Fruit fly (Drosophila melanogaster): ENCODE measurements around the gene CG6431.

The CG6431 gene

dm6 chr2L:10774041-10774440 is 50.0 kb downstream of the CG6431 start:
- TF ChIP-seq OdsH (GFP tag; optimal IDR thresholded peaks at IDR 0.05) (no peak), Dif (GFP tag; optimal IDR thresholded peaks at IDR 0.05; ENCODE audit: partially characterized antibody) (no peak), GATAd (GFP tag; optimal IDR thresholded peaks at IDR 0.05) (no peak), foxo (GFP tag; optimal IDR thresholded peaks at IDR 0.05) (no peak), brk (GFP tag; optimal IDR thresholded peaks at IDR 0.05) (no peak), dmrt93B (GFP tag; optimal IDR thresholded peaks at IDR 0.05) (no peak), ey (GFP tag; optimal IDR thresholded peaks at IDR 0.05) (no peak), Hr83 (GFP tag; optimal IDR thresholded peaks at IDR 0.05; ENCODE audit: poor library complexity, severe bottlenecking) (no peak), psq (GFP tag; optimal IDR thresholded peaks at IDR 0.05) (no peak), dl (GFP tag; optimal IDR thresholded peaks at IDR 0.05; ENCODE audit: insufficient read depth in 1 of 2, partially characterized antibody in 2 of 2) (no peak)
